Worm (Caenorhabditis elegans) whole organism, early embryonic: ENCODE data around the gene grd-8.

Experiments
- B0310.2 ChIP-seq: sonication (generic microtip); optimal IDR thresholded peaks from 2 replicates; lab custom pipeline; 2016; ENCODE audit warnings: mild to moderate bottlenecking, missing genetic modification characterization, missing compliant biosample characterization
- F13C5.2 ChIP-seq: sonication (generic microtip); optimal IDR thresholded peaks from 2 replicates; lab custom pipeline; 2017; ENCODE audit warnings: mild to moderate bottlenecking, missing genetic modification characterization, inconsistent platforms, missing compliant biosample characterization
- aly-1 ChIP-seq: sonication (generic microtip); optimal IDR thresholded peaks from 2 replicates; lab custom pipeline; 2016; ENCODE audit warnings: missing genetic modification characterization, missing compliant biosample characterization
- ama-1 ChIP-seq: fragments of 150-350 bp; optimal IDR thresholded peaks from 2 replicates; lab custom pipeline; 2014
- ceh-13 ChIP-seq: fragments of 200-800 bp; sonication (Bioruptor generic); optimal IDR thresholded peaks from 2 replicates; lab custom pipeline; 2018; ENCODE audit warnings: mild to moderate bottlenecking, missing genetic modification characterization, missing compliant biosample characterization
- ceh-36 ChIP-seq: sonication (generic microtip); optimal IDR thresholded peaks from 2 replicates; lab custom pipeline; 2016; ENCODE audit warnings: missing genetic modification characterization, inconsistent platforms, missing compliant biosample characterization
- ets-7 ChIP-seq: sonication (generic microtip); optimal IDR thresholded peaks from 2 replicates; lab custom pipeline; 2016; ENCODE audit warnings: missing genotype, missing genetic modification characterization, missing compliant biosample characterization
- flt-1 ChIP-seq: fragments of 200-800 bp; sonication (Bioruptor generic); IDR thresholded peaks from 2 replicates; pipeline ENCODE4 v1.3.6; 2022; ENCODE audit warnings: missing genetic modification characterization, missing compliant biosample characterization
- hmbx-1 ChIP-seq: sonication (generic microtip); optimal IDR thresholded peaks from 2 replicates; lab custom pipeline; 2016; ENCODE audit warnings: mild to moderate bottlenecking, missing genetic modification characterization, missing compliant biosample characterization
- hmg-4 ChIP-seq: fragments of 200-800 bp; sonication (Bioruptor generic); optimal IDR thresholded peaks from 2 replicates; lab custom pipeline; 2018; ENCODE audit warnings: mild to moderate bottlenecking, missing genetic modification characterization, missing compliant biosample characterization
- hnd-1 ChIP-seq: sonication (generic microtip); optimal IDR thresholded peaks from 2 replicates; lab custom pipeline; 2016; ENCODE audit warnings: missing genetic modification characterization, missing compliant biosample characterization
- pes-1 ChIP-seq: fragments of 200-800 bp; sonication (Bioruptor generic); IDR thresholded peaks from 2 replicates; pipeline ENCODE4 v1.3.6; 2022; ENCODE audit warnings: missing genetic modification reagents, missing genetic modification characterization, missing compliant biosample characterization
- scrt-1 ChIP-seq: fragments of 200-800 bp; sonication (Bioruptor generic); IDR thresholded peaks from 2 replicates; pipeline ENCODE4 v1.3.6; 2022; ENCODE audit warnings: missing genetic modification characterization, missing compliant biosample characterization
- sea-1 ChIP-seq: fragments of 200-800 bp; sonication (Bioruptor generic); conservative IDR thresholded peaks from 2 replicates; pipeline ENCODE4 v1.3.6; 2022; ENCODE audit warnings: missing genetic modification characterization, missing compliant biosample characterization
- tbx-11 ChIP-seq: fragments of 200-800 bp; sonication (Bioruptor generic); IDR thresholded peaks from 2 replicates; pipeline ENCODE4 v1.3.6; 2022; ENCODE audit warnings: missing genetic modification characterization, missing compliant biosample characterization
- tbx-37 ChIP-seq: fragments of 200-800 bp; sonication (Bioruptor generic); conservative IDR thresholded peaks from 2 replicates; pipeline ENCODE4 v1.3.6; 2022; ENCODE audit warnings: missing genetic modification reagents, missing genetic modification characterization, missing compliant biosample characterization
- tra-4 ChIP-seq: sonication (generic microtip); optimal IDR thresholded peaks from 2 replicates; lab custom pipeline; 2017; ENCODE audit warnings: missing genetic modification characterization, missing compliant biosample characterization

Gene grd-8

ce11 chrV:7870707-7871106 is 28.4 kb downstream of the grd-8 start, which contains the start of gene nipi-4:
nipi-4 (minus strand) TSS chrV:7870807.
- TF ChIP-seq ets-7 (no peak), flt-1 (no peak), F13C5.2 (tag; lab: Kevin White, UChicago) (no peak), tra-4 (tag; lab: Kevin White, UChicago) (no peak), ceh-36 (tag; lab: Kevin White, UChicago) (no peak), tbx-11 (GFP tag; lab: Robert Waterston, UW) (no peak), tbx-37 (GFP tag; lab: Robert Waterston, UW) (no peak), sea-1 (GFP tag; lab: Robert Waterston, UW) (no peak), scrt-1 (no peak), hnd-1 (tag; lab: Kevin White, UChicago) (no peak)

DNA sequence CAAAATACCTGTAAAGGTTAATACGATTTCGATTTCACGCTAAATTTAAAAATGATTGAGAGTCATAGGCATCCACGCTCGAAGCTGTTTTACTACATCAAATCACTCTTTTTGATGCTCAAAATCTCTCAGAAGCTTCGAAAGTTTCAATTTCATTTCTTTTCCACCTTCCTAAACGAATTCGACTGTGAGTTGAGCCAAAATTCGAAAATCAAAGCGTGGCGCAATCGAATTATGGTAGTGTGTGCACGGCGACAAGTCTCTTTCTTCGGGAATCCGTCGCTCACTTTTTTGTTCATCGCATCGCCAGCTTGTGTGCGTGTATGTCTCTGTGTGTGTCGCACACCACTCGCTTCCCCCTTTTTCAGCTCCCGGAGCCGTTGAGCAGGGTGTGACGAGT is 30.6 kb downstream of the grd-8 start:
- TF ChIP-seq pes-1 (GFP tag; lab: Robert Waterston, UW): no peak
- TF ChIP-seq F13C5.2 (tag; lab: Kevin White, UChicago): no peak
- no peak for TF ChIP-seq sea-1 (GFP tag; lab: Robert Waterston, UW)
- no peak for TF ChIP-seq ceh-36 (tag; lab: Kevin White, UChicago)
- no peak for TF ChIP-seq hmg-4 (GFP tag; lab: Kevin White, UChicago)
- no peak for TF ChIP-seq tra-4 (tag; lab: Kevin White, UChicago)
- no peak for TF ChIP-seq B0310.2 (tag; lab: Kevin White, UChicago)
- no peak for TF ChIP-seq tbx-11 (GFP tag; lab: Robert Waterston, UW)
- no peak for TF ChIP-seq flt-1
- no peak for TF ChIP-seq scrt-1
- no peak for TF ChIP-seq ama-1 (lab: Kevin White, UChicago)
- TF ChIP-seq tbx-37 (GFP tag; lab: Robert Waterston, UW): no peak
- no peak for TF ChIP-seq aly-1
- TF ChIP-seq hmbx-1: no peak
- no peak for TF ChIP-seq ets-7

ce11 chrV:7875456-7875855 is 33.1 kb downstream of the grd-8 start, which contains the start of gene F40A3.4:
F40A3.4 (plus strand) TSS chrV:7875756.
- no peak for TF ChIP-seq ceh-36 (tag; lab: Kevin White, UChicago)
- no peak for TF ChIP-seq hmbx-1
- TF ChIP-seq hnd-1 (tag; lab: Kevin White, UChicago): no peak
- TF ChIP-seq B0310.2 (tag; lab: Kevin White, UChicago): no peak
- TF ChIP-seq scrt-1: no peak

DNA sequence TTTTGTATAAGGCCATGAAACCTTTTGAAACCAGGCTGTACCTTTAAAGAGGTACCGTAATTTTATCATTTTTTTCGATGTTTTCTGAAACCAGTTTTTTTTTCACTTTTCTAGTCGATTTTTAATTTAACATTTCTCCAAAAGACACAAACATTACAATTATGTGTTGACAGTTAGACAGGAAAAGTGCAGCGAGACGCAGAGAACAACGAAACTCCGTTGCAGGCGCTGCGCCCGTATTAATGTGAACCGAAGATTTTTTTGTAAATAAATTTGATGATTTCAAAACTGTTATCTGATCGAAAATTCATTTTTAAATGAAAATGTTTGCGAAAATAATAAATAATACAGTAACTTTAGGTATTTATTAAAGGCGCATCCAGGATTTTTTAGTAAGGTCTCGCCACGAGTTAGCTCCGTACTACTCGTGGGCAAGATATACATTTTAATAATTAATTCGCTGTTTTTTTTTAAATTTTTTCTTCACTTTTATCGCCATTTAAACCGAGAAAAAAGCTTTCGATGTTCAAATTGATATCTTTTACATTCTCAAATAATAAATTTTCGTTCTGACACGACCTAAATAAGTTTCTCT is 34.6 kb downstream of the grd-8 start, which contains the start of gene F40A3.3:
Gene F40A3.3, plus strand, starts transcription at position 564 of the 595 bp plus-strand sequence.
- no peak for TF ChIP-seq F13C5.2 (tag; lab: Kevin White, UChicago)
- no peak for TF ChIP-seq flt-1
- TF ChIP-seq hmg-4 (GFP tag; lab: Kevin White, UChicago): no peak
- TF ChIP-seq sea-1 (GFP tag; lab: Robert Waterston, UW): no peak
- no peak for TF ChIP-seq hmbx-1
- no peak for TF ChIP-seq ets-7
- TF ChIP-seq ceh-36 (tag; lab: Kevin White, UChicago): no peak
- TF ChIP-seq tbx-11 (GFP tag; lab: Robert Waterston, UW): no peak
- no peak for TF ChIP-seq hnd-1 (tag; lab: Kevin White, UChicago)
- no peak for TF ChIP-seq B0310.2 (tag; lab: Kevin White, UChicago)
- no peak for TF ChIP-seq pes-1 (GFP tag; lab: Robert Waterston, UW)
- TF ChIP-seq tra-4 (tag; lab: Kevin White, UChicago): no peak
- TF ChIP-seq aly-1: no peak
- TF ChIP-seq tbx-37 (GFP tag; lab: Robert Waterston, UW): no peak
- TF ChIP-seq ama-1 (lab: Kevin White, UChicago): no peak
- no peak for TF ChIP-seq scrt-1

DNA sequence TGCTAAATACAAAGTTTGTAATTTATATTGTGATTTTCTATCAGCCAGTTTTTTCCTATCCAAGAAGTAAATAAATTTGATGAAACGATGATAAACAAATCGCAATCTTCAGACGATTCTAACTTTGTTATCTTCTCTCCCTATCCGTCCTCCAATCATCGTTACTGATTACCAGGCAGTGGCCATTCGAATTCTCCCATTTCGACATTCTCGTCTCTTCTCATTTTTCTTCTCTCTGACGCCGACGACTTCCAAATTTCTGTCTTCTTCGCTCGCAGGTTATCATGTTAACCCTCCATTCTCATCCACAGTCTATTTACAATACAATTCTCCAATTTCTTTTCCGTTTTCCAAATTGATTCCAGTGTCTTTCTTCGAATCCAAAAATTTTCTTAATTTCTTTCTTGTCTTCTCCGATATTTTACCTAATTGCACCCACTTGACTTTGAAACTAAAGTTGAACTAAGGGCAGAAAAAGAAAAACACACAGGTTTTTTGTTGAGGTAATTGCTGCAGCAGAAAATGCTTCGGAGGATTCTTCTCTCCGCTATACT is 36.2 kb downstream of the grd-8 start, which contains the start of gene F40A3.2:
Gene F40A3.2, plus strand, starts transcription at position 504 of the 554 bp plus-strand sequence.
- TF ChIP-seq hmg-4 (GFP tag; lab: Kevin White, UChicago) (no peak), B0310.2 (tag; lab: Kevin White, UChicago) (no peak), ceh-36 (tag; lab: Kevin White, UChicago) (no peak), aly-1 (no peak), tra-4 (tag; lab: Kevin White, UChicago) (no peak), tbx-11 (GFP tag; lab: Robert Waterston, UW) (no peak), ets-7 (no peak), sea-1 (GFP tag; lab: Robert Waterston, UW) (no peak), hmbx-1 (no peak), pes-1 (GFP tag; lab: Robert Waterston, UW) (no peak), ceh-13 (GFP tag; lab: Kevin White, UChicago) (no peak), F13C5.2 (tag; lab: Kevin White, UChicago) (no peak), hnd-1 (tag; lab: Kevin White, UChicago) (no peak), tbx-37 (GFP tag; lab: Robert Waterston, UW) (no peak), scrt-1 (no peak), ama-1 (lab: Kevin White, UChicago) (no peak), flt-1 (no peak)

- no peak for TF ChIP-seq pes-1 (GFP tag; lab: Robert Waterston, UW)
- no peak for TF ChIP-seq ceh-13 (GFP tag; lab: Kevin White, UChicago)
- TF ChIP-seq tra-4 (tag; lab: Kevin White, UChicago): no peak
- TF ChIP-seq aly-1: no peak
- no peak for TF ChIP-seq F13C5.2 (tag; lab: Kevin White, UChicago)
- no peak for TF ChIP-seq tbx-37 (GFP tag; lab: Robert Waterston, UW)
Observed at ce11 chrV:7884441-7884840, 42.1 kb downstream of the grd-8 start.

DNA sequence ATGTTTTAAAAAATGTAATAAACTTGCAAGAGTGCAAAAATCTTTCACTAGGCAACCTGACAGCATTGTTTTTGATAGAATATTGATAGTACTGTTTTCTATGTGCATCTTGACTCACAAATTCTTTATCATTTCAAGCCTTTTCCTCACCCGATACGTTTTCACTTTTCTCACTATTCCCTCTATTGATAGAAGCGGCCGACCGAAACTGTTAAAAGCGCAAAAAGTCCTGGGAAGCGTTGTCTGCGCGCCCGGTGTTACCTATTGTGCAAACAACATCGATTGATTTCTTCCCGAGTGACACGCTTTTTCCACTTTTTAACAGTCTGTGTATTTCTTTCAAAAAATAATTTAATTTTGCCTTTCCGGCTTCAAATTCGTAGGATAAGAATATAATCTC is 45.7 kb downstream of the grd-8 start:
- TF ChIP-seq aly-1: no peak
- no peak for TF ChIP-seq ceh-13 (GFP tag; lab: Kevin White, UChicago)
- TF ChIP-seq flt-1: no peak
- TF ChIP-seq pes-1 (GFP tag; lab: Robert Waterston, UW): no peak
- no peak for TF ChIP-seq F13C5.2 (tag; lab: Kevin White, UChicago)
- TF ChIP-seq ama-1 (lab: Kevin White, UChicago): no peak
- TF ChIP-seq scrt-1: no peak
- TF ChIP-seq ets-7: no peak
- TF ChIP-seq tra-4 (tag; lab: Kevin White, UChicago): no peak
- no peak for TF ChIP-seq tbx-11 (GFP tag; lab: Robert Waterston, UW)
- TF ChIP-seq hmbx-1: no peak
